Worm (Caenorhabditis elegans): ENCODE data around the gene R151.10.

DNA sequence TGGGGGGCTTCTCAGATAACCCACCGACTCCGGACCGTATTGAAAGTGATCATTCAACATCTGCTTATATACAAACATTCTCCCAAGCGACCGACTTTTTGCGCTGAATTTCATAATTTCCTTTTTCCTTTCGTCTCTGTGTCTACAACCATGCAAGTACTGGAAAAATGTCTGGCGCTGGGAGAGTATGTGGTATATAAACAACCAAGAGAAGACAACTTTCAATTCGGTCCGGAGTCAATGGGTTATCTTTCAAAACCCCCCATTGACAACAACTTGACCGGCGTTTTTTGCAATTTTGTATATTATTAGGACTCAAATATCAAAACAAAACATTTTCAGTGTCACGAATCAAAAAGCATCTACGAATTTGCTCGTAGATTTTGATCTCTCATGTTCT, 47.8 kb upstream of the R151.10 start:
- no peak for TF ChIP-seq lsy-2 (tag; optimal IDR thresholded peaks at IDR 0.05)
- TF ChIP-seq hlh-1 (tag; optimal IDR thresholded peaks at IDR 0.05): no peak
- TF ChIP-seq nhr-76 (tag; optimal IDR thresholded peaks at IDR 0.05): no peak
- no peak for TF ChIP-seq sptf-1 (tag; optimal IDR thresholded peaks at IDR 0.05)
- TF ChIP-seq pha-4 (tag; optimal IDR thresholded peaks at IDR 0.05): no peak
- TF ChIP-seq unc-39 (tag; optimal IDR thresholded peaks at IDR 0.05): no peak
- TF ChIP-seq nhr-12 (tag; optimal IDR thresholded peaks at IDR 0.05): no peak
- TF ChIP-seq nhr-237 (tag; optimal IDR thresholded peaks at IDR 0.05): no peak
- TF ChIP-seq snpc-4 (tag; optimal IDR thresholded peaks at IDR 0.05): no peak
- no peak for TF ChIP-seq ceh-39 (tag; optimal IDR thresholded peaks at IDR 0.05)
